Worm (Caenorhabditis elegans) whole organism, L4 larva: Measurements from ENCODE around the gene med-1.

Source experiments
- Y105C5A.15 ChIP-seq: fragments of 200-800 bp; sonication (Bioruptor generic); IDR thresholded peaks from 2 replicates; pipeline ENCODE4 v1.3.6; 2022; ENCODE audit warnings: missing genetic modification characterization, missing compliant biosample characterization
- aha-1 ChIP-seq: fragments of 150-350 bp; peaks from one replicate; lab custom pipeline; 2014; ENCODE audit warnings: missing biosample characterization, missing genetic modification characterization
- aly-2 ChIP-seq: sonication (generic microtip); optimal IDR thresholded peaks from 2 replicates; lab custom pipeline; 2018; ENCODE audit warnings: missing biosample characterization, missing genetic modification characterization
- nhr-28 ChIP-seq: fragments of 150-350 bp; optimal IDR thresholded peaks from 2 replicates; lab custom pipeline; 2014; ENCODE audit warnings: missing biosample characterization, missing genetic modification characterization
- snpc-4 ChIP-seq: fragments of 150-350 bp; optimal IDR thresholded peaks from 2 replicates; lab custom pipeline; 2014; ENCODE audit warnings: missing biosample characterization, missing genetic modification characterization
- vab-7 ChIP-seq: fragments of 200-800 bp; sonication (Bioruptor generic); IDR thresholded peaks from 2 replicates; pipeline ENCODE4 v1.3.6; 2022; ENCODE audit warnings: missing genetic modification reagents, missing genetic modification characterization, missing compliant biosample characterization

ce11 chrX:12422580-12422979 lies 7.8 kb upstream of the med-1 start:
- no peak for TF ChIP-seq vab-7
- TF ChIP-seq aha-1 (tag; lab: Kevin White, UChicago) = no peak
- TF ChIP-seq Y105C5A.15 (GFP tag; lab: Robert Waterston, UW) = no peak
- no peak for TF ChIP-seq snpc-4 (tag; lab: Kevin White, UChicago)
- TF ChIP-seq aly-2 (tag; lab: Kevin White, UChicago) = no peak
- peak; percentile 52 for TF ChIP-seq nhr-28 (tag; lab: Kevin White, UChicago)
